ENCODE assay signal across 5 fruit fly cellular contexts in the genomic region with DNA sequence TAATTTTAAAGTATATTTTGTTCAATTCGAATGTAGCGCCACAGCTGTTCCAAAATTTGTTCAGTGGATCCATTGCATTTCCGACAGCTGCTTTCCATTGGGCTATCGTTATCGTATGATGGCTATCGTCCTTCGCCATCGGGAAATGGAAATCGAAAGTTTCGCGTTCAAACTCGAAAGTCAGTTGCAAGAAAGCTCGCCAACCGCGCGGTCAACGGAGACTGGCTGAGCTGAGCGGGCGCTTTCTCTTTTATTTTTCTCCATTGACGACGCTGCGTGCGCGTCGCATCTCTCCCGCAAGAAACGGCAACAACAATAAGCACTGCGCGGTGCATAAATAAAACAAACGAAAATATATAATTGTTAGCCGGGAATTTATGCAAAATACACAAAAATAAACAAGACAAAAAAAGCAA.
TF ChIP-seq lines count a peak whose summit lies in the region.

A gene (plus strand): TSS at position 181 of the 416 bp plus-strand sequence.

- TF ChIP-seq CTCF in whole organism, embryonic (GFP tag; optimal IDR thresholded peaks at IDR 0.05; lab: Kevin White, UChicago) = peak; percentile 12

TF ChIP-seq in whole organism, adult, 20 proteins besides CTCF, POLR2A, EP300 and RAD21 (continues in another document):
- TF ChIP-seq cic (GFP tag; optimal IDR thresholded peaks at IDR 0.05; lab: Kevin White, UChicago) = peak; percentile 34
- TF ChIP-seq CG5204 (GFP tag; optimal IDR thresholded peaks at IDR 0.05; lab: Kevin White, UChicago) = no peak
- peak; percentile 23 for TF ChIP-seq bab1 (GFP tag; optimal IDR thresholded peaks at IDR 0.05; lab: Kevin White, UChicago)
- TF ChIP-seq kay (GFP tag; lab: Kevin White, UChicago; ENCODE audit: borderline replicate concordance) = no peak
- TF ChIP-seq CG7045 (GFP tag; optimal IDR thresholded peaks at IDR 0.05; lab: Kevin White, UChicago) = no peak
- TF ChIP-seq CG12768 (GFP tag; optimal IDR thresholded peaks at IDR 0.05; lab: Kevin White, UChicago) = no peak
- peak; percentile 89 for TF ChIP-seq tj (GFP tag; optimal IDR thresholded peaks at IDR 0.05; lab: Kevin White, UChicago)
- TF ChIP-seq Hr96 (GFP tag; optimal IDR thresholded peaks at IDR 0.05; lab: Kevin White, UChicago) = no peak
- TF ChIP-seq Mnt (GFP tag; optimal IDR thresholded peaks at IDR 0.05; lab: Kevin White, UChicago) = peak; percentile 50
- TF ChIP-seq CG33017 (tag; optimal IDR thresholded peaks at IDR 0.05; lab: Kevin White, UChicago) = no peak
- TF ChIP-seq CG11617 (GFP tag; optimal IDR thresholded peaks at IDR 0.05; lab: Kevin White, UChicago) = no peak
- TF ChIP-seq Crg-1 (GFP tag; optimal IDR thresholded peaks at IDR 0.05; lab: Kevin White, UChicago) = no peak
- TF ChIP-seq CG7101 (tag; optimal IDR thresholded peaks at IDR 0.05; lab: Kevin White, UChicago) = peak; percentile 28
- TF ChIP-seq cnc (optimal IDR thresholded peaks at IDR 0.05; lab: Kevin White, UChicago) = no peak
- no peak for TF ChIP-seq ovo (GFP tag; optimal IDR thresholded peaks at IDR 0.05; lab: Kevin White, UChicago)
- no peak for TF ChIP-seq toe (GFP tag; optimal IDR thresholded peaks at IDR 0.05; lab: Kevin White, UChicago)
- peak; percentile 27 for TF ChIP-seq CG14711 (tag; optimal IDR thresholded peaks at IDR 0.05; lab: Kevin White, UChicago)
- peak; percentile 25 for TF ChIP-seq pad (GFP tag; optimal IDR thresholded peaks at IDR 0.05; lab: Kevin White, UChicago)

TF ChIP-seq in whole organism, embryonic, 481 proteins besides CTCF, POLR2A, EP300 and RAD21 (continues in another document):
- TF ChIP-seq Stat92E (GFP tag; optimal IDR thresholded peaks at IDR 0.05; lab: Kevin White, UChicago) (peak in 1 of 3 experiments; percentile 63), Eip74EF (GFP tag; optimal IDR thresholded peaks at IDR 0.05; lab: Kevin White, UChicago) (peak in 1 of 2 experiments; percentile 65), MESR4 (GFP tag; optimal IDR thresholded peaks at IDR 0.05; lab: Kevin White, UChicago) (peak; percentile 17), hb (GFP tag; IDR thresholded peaks at IDR 0.05; lab: Robert Waterston, UW; ENCODE audit: partially characterized antibody) (peak; percentile 29; the same call in 1 of the 3 replicates), Deaf1 (tag; optimal IDR thresholded peaks at IDR 0.05; lab: Kevin White, UChicago) (peak; percentile 10), ssp (GFP tag; IDR thresholded peaks at IDR 0.05; lab: Robert Waterston, UW) (peak; percentile 96), CG17568 (GFP tag; optimal IDR thresholded peaks at IDR 0.05; lab: Kevin White, UChicago) (no peak), Sin3A (optimal IDR thresholded peaks at IDR 0.05; lab: Kevin White, UChicago) (peak; percentile 0), CG15514 (GFP tag; optimal IDR thresholded peaks at IDR 0.05; lab: Kevin White, UChicago) (peak; percentile 79), CG30020 (tag; optimal IDR thresholded peaks at IDR 0.05; lab: Kevin White, UChicago) (peak; percentile 72), CG2116 (GFP tag; optimal IDR thresholded peaks at IDR 0.05; lab: Kevin White, UChicago) (peak; percentile 62), rib (GFP tag; IDR thresholded peaks at IDR 0.05; lab: Robert Waterston, UW) (peak; percentile 60), CG1603 (tag; optimal IDR thresholded peaks at IDR 0.05; lab: Kevin White, UChicago) (peak; percentile 54), chm (GFP tag; IDR thresholded peaks at IDR 0.05; lab: Robert Waterston, UW) (0 out of 2 replicates have a peak, but pooled peaks have one; percentile 37), D (optimal IDR thresholded peaks at IDR 0.05; lab: Kevin White, UChicago) (no peak), D (GFP tag; optimal IDR thresholded peaks at IDR 0.05; lab: Kevin White, UChicago) (no peak)

TF ChIP-seq in whole organism, prepupa, 60 proteins besides CTCF, POLR2A, EP300 and RAD21 (continues in another document):
- TF ChIP-seq acj6 (GFP tag; optimal IDR thresholded peaks at IDR 0.05; lab: Kevin White, UChicago) = no peak
- TF ChIP-seq CG6792 (GFP tag; optimal IDR thresholded peaks at IDR 0.05; lab: Kevin White, UChicago) = no peak
- TF ChIP-seq achi (GFP tag; optimal IDR thresholded peaks at IDR 0.05; lab: Kevin White, UChicago) = no peak
- no peak for TF ChIP-seq Smox (GFP tag; optimal IDR thresholded peaks at IDR 0.05; lab: Kevin White, UChicago)
- TF ChIP-seq CG1621 (tag; optimal IDR thresholded peaks at IDR 0.05; lab: Kevin White, UChicago) = no peak
- no peak for TF ChIP-seq CG10631 (GFP tag; optimal IDR thresholded peaks at IDR 0.05; lab: Kevin White, UChicago)
- no peak for TF ChIP-seq CG15336 (GFP tag; IDR thresholded peaks at IDR 0.05; lab: Robert Waterston, UW)
- no peak for TF ChIP-seq Eip75B (GFP tag; optimal IDR thresholded peaks at IDR 0.05; lab: Kevin White, UChicago)
- TF ChIP-seq Hr38 (GFP tag; optimal IDR thresholded peaks at IDR 0.05; lab: Kevin White, UChicago) = no peak
- TF ChIP-seq CG8632 (GFP tag; optimal IDR thresholded peaks at IDR 0.05; lab: Kevin White, UChicago) = no peak
- TF ChIP-seq CG6854 (GFP tag; optimal IDR thresholded peaks at IDR 0.05; lab: Kevin White, UChicago) = peak; percentile 10
- TF ChIP-seq Eip78C (GFP tag; lab: Kevin White, UChicago) = peak; percentile 1
- TF ChIP-seq CG4318 (GFP tag; optimal IDR thresholded peaks at IDR 0.05; lab: Kevin White, UChicago) = no peak
- no peak for TF ChIP-seq CG10669 (GFP tag; optimal IDR thresholded peaks at IDR 0.05; lab: Kevin White, UChicago)
- peak; percentile 17 for TF ChIP-seq CG3919 (GFP tag; optimal IDR thresholded peaks at IDR 0.05; lab: Kevin White, UChicago)
- TF ChIP-seq svp (GFP tag; lab: Kevin White, UChicago) = peak; percentile 32
- TF ChIP-seq CG34406 (GFP tag; optimal IDR thresholded peaks at IDR 0.05; lab: Kevin White, UChicago) = no peak
- no peak for TF ChIP-seq Hr4 (GFP tag; optimal IDR thresholded peaks at IDR 0.05; lab: Kevin White, UChicago)
- no peak for TF ChIP-seq Ets21C (GFP tag; optimal IDR thresholded peaks at IDR 0.05; lab: Kevin White, UChicago)
- TF ChIP-seq lz (GFP tag; optimal IDR thresholded peaks at IDR 0.05; lab: Kevin White, UChicago) = no peak

TF ChIP-seq in whole organism, pupa, 21 proteins besides CTCF, POLR2A, EP300 and RAD21:
- TF ChIP-seq CG9948 (tag; optimal IDR thresholded peaks at IDR 0.05; lab: Kevin White, UChicago) = no peak
- TF ChIP-seq Pif1A (GFP tag; optimal IDR thresholded peaks at IDR 0.05; lab: Kevin White, UChicago) = peak; percentile 21
- no peak for TF ChIP-seq Pif1B (GFP tag; optimal IDR thresholded peaks at IDR 0.05; lab: Kevin White, UChicago)
- TF ChIP-seq CG13204 (GFP tag; optimal IDR thresholded peaks at IDR 0.05; lab: Kevin White, UChicago) = no peak
- peak; percentile 46; the same call in 1 of the 2 replicates for TF ChIP-seq Ets98B (GFP tag; IDR thresholded peaks at IDR 0.05; lab: Robert Waterston, UW)
- 0 out of 3 replicates have a peak, but pooled peaks have one; percentile 40 for TF ChIP-seq CG4496 (GFP tag; IDR thresholded peaks at IDR 0.05; lab: Robert Waterston, UW)
- TF ChIP-seq CG12605 (GFP tag; IDR thresholded peaks at IDR 0.05; lab: Robert Waterston, UW) = no peak
- no peak for TF ChIP-seq CG15710 (tag; optimal IDR thresholded peaks at IDR 0.05; lab: Kevin White, UChicago)
- peak; percentile 24 for TF ChIP-seq Snoo (tag; optimal IDR thresholded peaks at IDR 0.05; lab: Kevin White, UChicago)
- TF ChIP-seq fd96Ca (GFP tag; IDR thresholded peaks at IDR 0.05; lab: Robert Waterston, UW) = peak; percentile 44; the same call in 1 of the 3 replicates
TF ChIP-seq in whole organism, pupa: peak in this region for 5.

TF ChIP-seq in whole organism, wandering third instar larva, 38 proteins besides CTCF, POLR2A, EP300 and RAD21:
- TF ChIP-seq foxo (GFP tag; optimal IDR thresholded peaks at IDR 0.05; lab: Kevin White, UChicago) (peak in 1 of 2 experiments; percentile 14), h (GFP tag; optimal IDR thresholded peaks at IDR 0.05; lab: Kevin White, UChicago) (peak; percentile 16), brk (GFP tag; optimal IDR thresholded peaks at IDR 0.05; lab: Kevin White, UChicago) (no peak), Hr83 (GFP tag; optimal IDR thresholded peaks at IDR 0.05; lab: Kevin White, UChicago; ENCODE audit: poor library complexity, severe bottlenecking) (no peak), Rel (GFP tag; optimal IDR thresholded peaks at IDR 0.05; lab: Kevin White, UChicago) (no peak), Rel (tag; optimal IDR thresholded peaks at IDR 0.05; lab: Kevin White, UChicago) (peak; percentile 18), Vsx2 (GFP tag; optimal IDR thresholded peaks at IDR 0.05; lab: Kevin White, UChicago; ENCODE audit: partially characterized antibody) (peak; percentile 9), Abd-B (GFP tag; optimal IDR thresholded peaks at IDR 0.05; lab: Kevin White, UChicago) (peak; percentile 61), fru (GFP tag; optimal IDR thresholded peaks at IDR 0.05; lab: Kevin White, UChicago) (no peak), rgr (GFP tag; optimal IDR thresholded peaks at IDR 0.05; lab: Kevin White, UChicago) (peak; percentile 9), Mio (GFP tag; optimal IDR thresholded peaks at IDR 0.05; lab: Kevin White, UChicago) (no peak), Sp1 (GFP tag; optimal IDR thresholded peaks at IDR 0.05; lab: Kevin White, UChicago) (peak; percentile 26), N (GFP tag; optimal IDR thresholded peaks at IDR 0.05; lab: Kevin White, UChicago) (peak; percentile 96), jim (GFP tag; optimal IDR thresholded peaks at IDR 0.05; lab: Kevin White, UChicago) (no peak), Hnf4 (GFP tag; optimal IDR thresholded peaks at IDR 0.05; lab: Kevin White, UChicago) (no peak), Jra (GFP tag; optimal IDR thresholded peaks at IDR 0.05; lab: Kevin White, UChicago) (no peak), Hr78 (GFP tag; optimal IDR thresholded peaks at IDR 0.05; lab: Kevin White, UChicago) (peak; percentile 60), CG32264 (GFP tag; optimal IDR thresholded peaks at IDR 0.05; lab: Kevin White, UChicago) (no peak), Dif (GFP tag; optimal IDR thresholded peaks at IDR 0.05; lab: Kevin White, UChicago; ENCODE audit: partially characterized antibody) (peak; percentile 41), dl (GFP tag; optimal IDR thresholded peaks at IDR 0.05; lab: Kevin White, UChicago; ENCODE audit: insufficient read depth in 1 of 2, partially characterized antibody in 2 of 2) (peak in 1 of 2 experiments; percentile 6), br (GFP tag; optimal IDR thresholded peaks at IDR 0.05; lab: Kevin White, UChicago) (no peak)
